Fruit fly (Drosophila melanogaster) whole organism, embryonic: ENCODE measurements around the gene beta4GalT7.

Experiments
- C15 ChIP-seq: fragments of 200-800 bp; sonication (Bioruptor generic); IDR thresholded peaks from 3 replicates; pipeline ENCODE4 v1.3.6; 2022; ENCODE audit warnings: missing biosample characterization, missing genetic modification characterization
- CG10209 ChIP-seq: fragments of 200-800 bp; sonication (Bioruptor generic); optimal IDR thresholded peaks from 3 replicates; lab custom pipeline; 2017; ENCODE audit warnings: missing biosample characterization, mild to moderate bottlenecking, missing genetic modification characterization, missing genetic modification reagents
- CG1024 ChIP-seq: fragments of 200-800 bp; sonication (Bioruptor generic); IDR thresholded peaks from 2 replicates; pipeline ENCODE4 v1.3.6; 2022; ENCODE audit warnings: missing biosample characterization, missing genetic modification characterization
- CG12104 ChIP-seq: fragments of 200-800 bp; sonication (Bioruptor generic); optimal IDR thresholded peaks from 3 replicates; lab custom pipeline; 2016; ENCODE audit warnings: missing biosample characterization, missing genetic modification characterization
- CG12942 ChIP-seq: fragments of 200-800 bp; sonication (Bioruptor generic); optimal IDR thresholded peaks from 3 replicates; lab custom pipeline; 2016; ENCODE audit warnings: missing biosample characterization, missing genetic modification characterization
- CG13775 ChIP-seq: fragments of 200-800 bp; sonication (Bioruptor generic); optimal IDR thresholded peaks from 3 replicates; lab custom pipeline; 2017; ENCODE audit warnings: missing biosample characterization, mild to moderate bottlenecking, missing genetic modification characterization
- CG14014 ChIP-seq: fragments of 200-800 bp; sonication (Bioruptor generic); IDR thresholded peaks from 2 replicates; pipeline ENCODE4 v1.3.6; 2022; ENCODE audit warnings: missing biosample characterization, missing genetic modification characterization
- CG14441 ChIP-seq: fragments of 200-800 bp; sonication (Bioruptor generic); IDR thresholded peaks from 2 replicates; pipeline ENCODE4 v1.3.6; 2022; ENCODE audit warnings: missing biosample characterization, missing genetic modification characterization
- CG14667 ChIP-seq: fragments of 200-800 bp; sonication (Bioruptor generic); IDR thresholded peaks from 2 replicates; pipeline ENCODE4 v1.3.6; 2022; ENCODE audit warnings: missing biosample characterization, missing genetic modification characterization
- CG15073 ChIP-seq: fragments of 200-800 bp; sonication (Bioruptor generic); optimal IDR thresholded peaks from 2 replicates; lab custom pipeline; 2016; ENCODE audit warnings: missing biosample characterization, missing genetic modification characterization
- CG16815 ChIP-seq: fragments of 200-800 bp; sonication (Bioruptor generic); optimal IDR thresholded peaks from 3 replicates; lab custom pipeline; 2017; ENCODE audit warnings: missing biosample characterization, mild to moderate bottlenecking, missing genetic modification characterization
- CG17186 ChIP-seq: fragments of 200-800 bp; sonication (Bioruptor generic); optimal IDR thresholded peaks from 3 replicates; lab custom pipeline; 2017; ENCODE audit warnings: missing biosample characterization, missing genetic modification reagents, missing genetic modification characterization
- CG18262 ChIP-seq: fragments of 200-800 bp; optimal IDR thresholded peaks from 3 replicates; lab custom pipeline; 2019; ENCODE audit warnings: missing biosample characterization, mild to moderate bottlenecking, missing genetic modification characterization, moderate library complexity
- CG18599 ChIP-seq: fragments of 200-800 bp; sonication (Bioruptor generic); optimal IDR thresholded peaks from 3 replicates; lab custom pipeline; 2017; ENCODE audit warnings: missing biosample characterization, missing genetic modification characterization, mild to moderate bottlenecking, moderate library complexity, missing genetic modification reagents
- CG2202 ChIP-seq: fragments of 200-800 bp; sonication (Bioruptor generic); optimal IDR thresholded peaks from 2 replicates; lab custom pipeline; 2018; ENCODE audit warnings: missing biosample characterization, mild to moderate bottlenecking, missing genetic modification characterization
- CG2678 ChIP-seq: fragments of 200-800 bp; sonication (Bioruptor generic); optimal IDR thresholded peaks from 3 replicates; lab custom pipeline; 2019; ENCODE audit warnings: missing biosample characterization, mild to moderate bottlenecking, missing genetic modification characterization, moderate library complexity
- CG3163 ChIP-seq: fragments of 200-800 bp; sonication (Bioruptor generic); optimal IDR thresholded peaks from 3 replicates; lab custom pipeline; 2016; ENCODE audit warnings: missing biosample characterization, missing genetic modification characterization
- CG3407 ChIP-seq: fragments of 200-800 bp; sonication (Bioruptor generic); optimal IDR thresholded peaks from 2 replicates; lab custom pipeline; 2018; ENCODE audit warnings: missing biosample characterization, mild to moderate bottlenecking, missing genetic modification characterization
- CG34376 ChIP-seq: fragments of 200-800 bp; sonication (Bioruptor generic); optimal IDR thresholded peaks from 2 replicates; lab custom pipeline; 2018; ENCODE audit warnings: missing biosample characterization, mild to moderate bottlenecking, missing genetic modification characterization
- CG4424 ChIP-seq: fragments of 200-800 bp; sonication (Bioruptor generic); optimal IDR thresholded peaks from 3 replicates; lab custom pipeline; 2016; ENCODE audit warnings: missing biosample characterization, missing genetic modification characterization
- CG4854 ChIP-seq: fragments of 200-800 bp; sonication (Bioruptor generic); optimal IDR thresholded peaks from 2 replicates; lab custom pipeline; 2016; ENCODE audit warnings: missing biosample characterization, missing genetic modification characterization, inconsistent platforms
- CG6175 ChIP-seq: fragments of 200-800 bp; sonication (Bioruptor generic); IDR thresholded peaks from 3 replicates; pipeline ENCODE4 v1.3.6; 2022; ENCODE audit warnings: missing biosample characterization, missing genetic modification characterization
- CG6254 ChIP-seq: fragments of 200-800 bp; sonication (Bioruptor generic); optimal IDR thresholded peaks from 3 replicates; lab custom pipeline; 2017; ENCODE audit warnings: mild to moderate bottlenecking, missing biosample characterization, missing genetic modification reagents, missing genetic modification characterization
- CG8281 ChIP-seq: fragments of 200-800 bp; sonication (Bioruptor generic); optimal IDR thresholded peaks from 2 replicates; lab custom pipeline; 2018; ENCODE audit warnings: missing biosample characterization, mild to moderate bottlenecking, missing genetic modification characterization, moderate library complexity
- CG8944 ChIP-seq: fragments of 200-800 bp; sonication (Bioruptor generic); optimal IDR thresholded peaks from 3 replicates; lab custom pipeline; 2016; ENCODE audit warnings: missing biosample characterization, missing genetic modification characterization
- CG9932 ChIP-seq: fragments of 200-800 bp; sonication (Bioruptor generic); IDR thresholded peaks from 2 replicates; pipeline ENCODE4 v1.3.6; 2022; ENCODE audit warnings: missing biosample characterization, missing genetic modification characterization
- CHES-1-like ChIP-seq: fragments of 200-800 bp; sonication (Bioruptor generic); optimal IDR thresholded peaks from 2 replicates; lab custom pipeline; 2016; ENCODE audit warnings: missing biosample characterization, missing genetic modification characterization
- CkIIα-i1 ChIP-seq: fragments of 200-800 bp; sonication (Bioruptor generic); IDR thresholded peaks from 2 replicates; pipeline ENCODE4 v1.3.6; 2022; ENCODE audit warnings: missing biosample characterization, missing genetic modification characterization
- Dfd ChIP-seq, 2 experiments: fragments of >200 bp; optimal IDR thresholded peaks; 2 replicates each; lab custom pipeline; 2017; ENCODE audit warnings: missing biosample characterization in 2 of 2, missing genetic modification characterization in 2 of 2
- Drgx ChIP-seq: fragments of 200-800 bp; sonication (Bioruptor generic); IDR thresholded peaks from 2 replicates; pipeline ENCODE4 v1.3.6; 2022; ENCODE audit warnings: missing biosample characterization, missing genetic modification characterization
- GATAe ChIP-seq: fragments of 200-800 bp; sonication (Bioruptor generic); conservative IDR thresholded peaks from 2 replicates; pipeline ENCODE4 v1.3.6; 2022; ENCODE audit warnings: missing biosample characterization, missing genetic modification characterization
- Lpt ChIP-seq: fragments of >200 bp; optimal IDR thresholded peaks from 2 replicates; lab custom pipeline; 2018; ENCODE audit warnings: missing biosample characterization, missing genetic modification characterization
- MESR4 ChIP-seq: fragments of 200-800 bp; sonication (Bioruptor generic); optimal IDR thresholded peaks from 2 replicates; lab custom pipeline; 2018; ENCODE audit warnings: missing biosample characterization, mild to moderate bottlenecking, missing genetic modification characterization, moderate library complexity
- Oli ChIP-seq: fragments of 200-800 bp; sonication (Bioruptor generic); optimal IDR thresholded peaks from 2 replicates; lab custom pipeline; 2018; ENCODE audit warnings: missing biosample characterization, mild to moderate bottlenecking, missing genetic modification characterization, moderate library complexity
- Usf ChIP-seq: fragments of 200-800 bp; sonication (Bioruptor generic); optimal IDR thresholded peaks from 2 replicates; lab custom pipeline; 2017; ENCODE audit warnings: missing genotype, missing biosample characterization, missing genetic modification characterization
- ac ChIP-seq: fragments of 200-800 bp; sonication (Bioruptor generic); optimal IDR thresholded peaks from 3 replicates; lab custom pipeline; 2017; ENCODE audit warnings: missing biosample characterization, mild to moderate bottlenecking, missing genetic modification characterization
- da ChIP-seq: fragments of 200-800 bp; sonication (Bioruptor generic); optimal IDR thresholded peaks from 2 replicates; lab custom pipeline; 2016; ENCODE audit warnings: missing biosample characterization, missing genetic modification characterization
- dan ChIP-seq: fragments of 200-800 bp; sonication (Bioruptor generic); IDR thresholded peaks from 2 replicates; pipeline ENCODE4 v1.3.6; 2022; ENCODE audit warnings: missing biosample characterization, missing genetic modification characterization
- dimm ChIP-seq: fragments of 200-800 bp; sonication (Bioruptor generic); IDR thresholded peaks from 2 replicates; pipeline ENCODE4 v1.3.6; 2022; ENCODE audit warnings: missing biosample characterization, missing genetic modification characterization
- dpn ChIP-seq, 2 experiments: fragments of 200-800 bp; sonication (Bioruptor generic); optimal IDR thresholded peaks; 3 replicates each; lab custom pipeline; 2016; ENCODE audit warnings: missing biosample characterization in 2 of 2, missing genetic modification characterization in 2 of 2
- emc ChIP-seq: fragments of 200-800 bp; sonication (Bioruptor generic); optimal IDR thresholded peaks from 2 replicates; lab custom pipeline; 2016; ENCODE audit warnings: missing biosample characterization, missing genetic modification characterization
- hbn ChIP-seq: fragments of 200-800 bp; sonication (Bioruptor generic); IDR thresholded peaks from 2 replicates; pipeline ENCODE4 v1.3.6; 2022; ENCODE audit warnings: missing biosample characterization, missing genetic modification characterization; ENCODE audit not compliant: partially characterized antibody
- lilli ChIP-seq: fragments of 200-800 bp; sonication (Bioruptor generic); optimal IDR thresholded peaks from 3 replicates; lab custom pipeline; 2016; ENCODE audit warnings: missing biosample characterization, missing genetic modification characterization
- luna ChIP-seq: fragments of 200-800 bp; sonication (Bioruptor generic); optimal IDR thresholded peaks from 2 replicates; lab custom pipeline; 2016; ENCODE audit warnings: missing biosample characterization, missing genetic modification characterization
- nau ChIP-seq: fragments of 200-800 bp; sonication (Bioruptor generic); optimal IDR thresholded peaks from 3 replicates; lab custom pipeline; 2017; ENCODE audit warnings: missing biosample characterization, mild to moderate bottlenecking, missing genetic modification characterization, missing genetic modification reagents
- oc ChIP-seq: fragments of 200-800 bp; sonication (Bioruptor generic); optimal IDR thresholded peaks from 2 replicates; lab custom pipeline; 2018; ENCODE audit warnings: missing biosample characterization, mild to moderate bottlenecking, missing genetic modification characterization, moderate library complexity
- org-1 ChIP-seq: fragments of 200-800 bp; sonication (Bioruptor generic); optimal IDR thresholded peaks from 2 replicates; lab custom pipeline; 2017; ENCODE audit warnings: missing biosample characterization, missing genetic modification characterization
- slou ChIP-seq: fragments of 200-800 bp; sonication (Bioruptor generic); optimal IDR thresholded peaks from 3 replicates; lab custom pipeline; 2016; ENCODE audit warnings: missing biosample characterization, missing genetic modification characterization
- sob ChIP-seq: fragments of 200-800 bp; sonication (Bioruptor generic); IDR thresholded peaks from 2 replicates; pipeline ENCODE4 v1.3.6; 2022; ENCODE audit warnings: missing biosample characterization, missing genetic modification characterization
- tna ChIP-seq: fragments of 200-800 bp; sonication (Bioruptor generic); IDR thresholded peaks from 2 replicates; pipeline ENCODE4 v1.3.6; 2022; ENCODE audit warnings: missing biosample characterization, missing genetic modification characterization; ENCODE audit not compliant: partially characterized antibody
- trem ChIP-seq: fragments of 200-800 bp; optimal IDR thresholded peaks from 3 replicates; lab custom pipeline; 2019; ENCODE audit warnings: missing biosample characterization, mild to moderate bottlenecking, missing genetic modification characterization, moderate library complexity
- z ChIP-seq: fragments of 200-800 bp; sonication (Bioruptor generic); IDR thresholded peaks from 3 replicates; pipeline ENCODE4 v1.3.6; 2022; ENCODE audit warnings: missing biosample characterization, missing genetic modification characterization

beta4GalT7 gene

DNA sequence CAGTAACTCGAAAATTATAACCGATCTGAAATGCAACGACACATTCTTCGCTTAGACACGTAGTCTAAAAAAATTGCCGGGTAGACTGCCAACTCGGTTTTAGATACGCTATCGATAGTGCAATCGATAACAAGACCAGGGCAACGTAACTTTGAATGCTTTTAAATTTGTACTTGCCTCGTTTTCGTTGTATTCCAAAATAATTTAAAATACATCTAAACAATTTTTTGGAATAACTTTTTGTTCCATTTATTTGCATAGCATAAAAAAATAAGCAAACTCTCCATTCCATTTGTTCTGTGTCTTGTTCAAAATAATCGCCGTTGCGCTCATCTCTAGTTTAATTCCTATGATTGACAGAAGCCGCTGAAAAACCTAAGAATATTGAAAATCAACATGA, 46.5 kb downstream of the beta4GalT7 start, which contains the start of the genes Stt3B and CG11839 (continued):
- TF ChIP-seq CG6254 (GFP tag; lab: Kevin White, UChicago) (no peak), CG12104 (GFP tag; lab: Kevin White, UChicago) (peak; percentile 62), oc (tag; lab: Kevin White, UChicago) (no peak), trem (peak; percentile 100), CG17186 (GFP tag; lab: Kevin White, UChicago) (peak; percentile 41), CG9932 (GFP tag; lab: Robert Waterston, UW) (peak; percentile 87), CG18599 (GFP tag; lab: Kevin White, UChicago) (no peak), da (GFP tag; lab: Kevin White, UChicago) (peak; percentile 18), CG14667 (GFP tag; lab: Robert Waterston, UW) (no peak; the same call in 1 of the 2 replicates), dan (GFP tag; lab: Robert Waterston, UW) (no peak), Lpt (GFP tag; lab: Kevin White, UChicago) (no peak), CHES-1-like (GFP tag; lab: Kevin White, UChicago) (peak; percentile 86), Oli (tag; lab: Kevin White, UChicago) (no peak), CG16815 (GFP tag; lab: Kevin White, UChicago) (no peak), CG2678 (no peak), CG6175 (no peak), CG13775 (GFP tag; lab: Kevin White, UChicago) (peak; percentile 74), luna (GFP tag; lab: Kevin White, UChicago) (peak; percentile 25), ac (GFP tag; lab: Kevin White, UChicago) (no peak), dimm (GFP tag; lab: Robert Waterston, UW) (no peak), Dfd (GFP tag; optimal IDR thresholded peaks at IDR 0.05; lab: Kevin White, UChicago) (no peak), CG8281 (tag; lab: Kevin White, UChicago) (no peak), CG3163 (peak; percentile 68), CG34376 (GFP tag; lab: Kevin White, UChicago) (peak; percentile 29), sob (peak; percentile 85; the same call in 1 of the 2 replicates), z (no peak), nau (GFP tag; lab: Kevin White, UChicago) (no peak), CG2202 (tag; lab: Kevin White, UChicago) (peak; percentile 37), CG8944 (GFP tag; lab: Kevin White, UChicago) (peak; percentile 71), CG4854 (peak; percentile 59), C15 (no peak), CG10209 (GFP tag; lab: Kevin White, UChicago) (no peak), tna (peak; percentile 76; the same call in 1 of the 2 replicates), emc (peak; percentile 35), Usf (GFP tag; lab: Kevin White, UChicago) (no peak), dpn (GFP tag; optimal IDR thresholded peaks at IDR 0.05; lab: Kevin White, UChicago) (peak; percentile 80 to 82), hbn (GFP tag; lab: Robert Waterston, UW) (peak; percentile 92), GATAe (GFP tag; lab: Robert Waterston, UW) (no peak), CG3407 (peak; percentile 6), lilli (GFP tag; lab: Kevin White, UChicago) (peak; percentile 90), org-1 (GFP tag; lab: Kevin White, UChicago) (no peak), Drgx (GFP tag; lab: Robert Waterston, UW) (no peak), CkIIα-i1 (GFP tag; lab: Robert Waterston, UW) (no peak), CG4424 (GFP tag; lab: Kevin White, UChicago) (peak; percentile 78), MESR4 (GFP tag; lab: Kevin White, UChicago) (peak; percentile 46), CG15073 (no peak), CG12942 (GFP tag; lab: Kevin White, UChicago) (peak; percentile 75), CG14014 (GFP tag; lab: Robert Waterston, UW) (peak; percentile 65), slou (GFP tag; lab: Kevin White, UChicago) (peak; percentile 48), CG18262 (tag; lab: Kevin White, UChicago) (peak; percentile 70), CG14441 (GFP tag; lab: Robert Waterston, UW) (peak; percentile 79), CG1024 (no peak)
